Worm (Caenorhabditis elegans) whole organism, dauer: ENCODE measurements around the gene dnj-26.

ENCODE experiments used
- unc-62 ChIP-seq: sonication (generic microtip); optimal IDR thresholded peaks from 2 replicates; lab custom pipeline; 2017; ENCODE audit warnings: missing biosample characterization, missing genetic modification reagents, missing genetic modification characterization

Gene dnj-26

DNA sequence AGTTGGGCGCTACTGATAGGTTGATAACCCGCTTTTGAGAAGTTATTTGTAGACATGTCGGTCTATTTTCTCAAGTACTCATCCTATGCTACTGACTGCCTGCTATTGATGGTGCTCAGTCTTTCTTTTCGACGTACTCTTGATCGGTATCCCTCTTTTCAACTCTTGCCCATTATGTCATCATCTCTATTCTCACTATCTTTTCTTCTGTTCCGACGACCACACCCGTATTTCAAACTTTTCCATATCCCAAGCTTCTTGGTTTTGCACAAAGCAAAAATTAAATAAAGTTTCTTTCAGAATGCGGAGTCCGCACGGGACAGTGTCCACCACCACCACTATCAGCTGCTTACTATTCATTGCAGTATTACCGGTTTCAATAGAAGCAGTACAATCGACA is 49.5 kb downstream of the dnj-26 start, which contains the start of gene F35G2.1:
Gene F35G2.1 (plus strand): TSS at position 301 of the 400 bp plus-strand sequence.
- no peak for TF ChIP-seq unc-62 (GFP tag; lab: Kevin White, UChicago)

ce11 chrIV:12202000-12202399 is 50.5 kb downstream of the dnj-26 start:
- no peak for TF ChIP-seq unc-62 (GFP tag; lab: Kevin White, UChicago)
